Fruit fly (Drosophila melanogaster): ENCODE data around the gene CG7131.

Gene CG7131

dm6 chr3R:18274328-18275098, 14.1 kb downstream of the CG7131 start, which contains the start of the genes Vps39 and eIF1A (continued):
- no peak for TF ChIP-seq CG10209 (GFP tag; optimal IDR thresholded peaks at IDR 0.05)
- TF ChIP-seq CG3838 (GFP tag; optimal IDR thresholded peaks at IDR 0.05), result peak; percentile 2
- peak; percentile 54 for TF ChIP-seq CG9727 (GFP tag; optimal IDR thresholded peaks at IDR 0.05)
- no peak for TF ChIP-seq CG4282 (GFP tag; optimal IDR thresholded peaks at IDR 0.05)
- TF ChIP-seq CG6689 (GFP tag; IDR thresholded peaks at IDR 0.05), result peak; percentile 37; the same call in 1 of the 2 replicates
- peak; percentile 92 for TF ChIP-seq Scr (GFP tag; IDR thresholded peaks at IDR 0.05; ENCODE audit: partially characterized antibody)
- no peak for TF ChIP-seq B-H1 (GFP tag; IDR thresholded peaks at IDR 0.05)
- no peak for TF ChIP-seq CG14014 (GFP tag; IDR thresholded peaks at IDR 0.05)
- TF ChIP-seq lab (GFP tag; optimal IDR thresholded peaks at IDR 0.05), result no peak
- TF ChIP-seq CG8944 (GFP tag; optimal IDR thresholded peaks at IDR 0.05), result peak; percentile 28
- TF ChIP-seq HLH3B (GFP tag; IDR thresholded peaks at IDR 0.05), result no peak; the same call in 1 of the 2 replicates
- no peak for TF ChIP-seq Taf1 (GFP tag; IDR thresholded peaks at IDR 0.05)
- TF ChIP-seq CG4404 (GFP tag; IDR thresholded peaks at IDR 0.05), result no peak; the same call in 1 of the 2 replicates
- TF ChIP-seq Hsf (GFP tag; optimal IDR thresholded peaks at IDR 0.05), result no peak
- peak; percentile 83 for TF ChIP-seq Dref (GFP tag; IDR thresholded peaks at IDR 0.05)
- TF ChIP-seq pum (GFP tag; optimal IDR thresholded peaks at IDR 0.05), result peak; percentile 32
- TF ChIP-seq gro (GFP tag; optimal IDR thresholded peaks at IDR 0.05), result peak; percentile 43
- peak; percentile 17 for TF ChIP-seq CG2202 (tag; optimal IDR thresholded peaks at IDR 0.05)
- TF ChIP-seq CG17802 (tag; optimal IDR thresholded peaks at IDR 0.05), result no peak
- no peak for TF ChIP-seq HLHmδ (GFP tag; optimal IDR thresholded peaks at IDR 0.05)
- no peak for TF ChIP-seq ash1 (GFP tag; optimal IDR thresholded peaks at IDR 0.05)
- no peak for TF ChIP-seq grn (GFP tag; optimal IDR thresholded peaks at IDR 0.05)
- TF ChIP-seq hkb (optimal IDR thresholded peaks at IDR 0.05), result no peak
- TF ChIP-seq hkb (GFP tag; IDR thresholded peaks at IDR 0.05), result no peak
- peak; percentile 30; the same call in 1 of the 2 replicates for TF ChIP-seq Rfx (GFP tag; IDR thresholded peaks at IDR 0.05)
- TF ChIP-seq gcm2 (GFP tag; optimal IDR thresholded peaks at IDR 0.05), result no peak
- TF ChIP-seq Bdp1 (GFP tag; optimal IDR thresholded peaks at IDR 0.05), result no peak
- no peak for TF ChIP-seq Bteb2 (GFP tag; optimal IDR thresholded peaks at IDR 0.05)
- no peak for TF ChIP-seq MTF-1 (GFP tag; optimal IDR thresholded peaks at IDR 0.05; ENCODE audit: borderline replicate concordance)
- TF ChIP-seq shn (GFP tag; optimal IDR thresholded peaks at IDR 0.05), result no peak
- no peak for TF ChIP-seq CG2199 (GFP tag; IDR thresholded peaks at IDR 0.05)
- peak; percentile 25 for TF ChIP-seq slou (GFP tag; optimal IDR thresholded peaks at IDR 0.05)
- peak; percentile 92 for TF ChIP-seq BEAF-32 (GFP tag; optimal IDR thresholded peaks at IDR 0.05)
- peak; percentile 56 for TF ChIP-seq Nf-YC (tag; optimal IDR thresholded peaks at IDR 0.05)
- no peak for TF ChIP-seq ap (GFP tag; IDR thresholded peaks at IDR 0.05)
- TF ChIP-seq CG8281 (tag; optimal IDR thresholded peaks at IDR 0.05), result no peak
- TF ChIP-seq CG11696 (GFP tag; IDR thresholded peaks at IDR 0.05), result no peak
- TF ChIP-seq sisA (GFP tag; IDR thresholded peaks at IDR 0.05), result no peak; the same call in 1 of the 2 replicates
- no peak for TF ChIP-seq CG8478 (optimal IDR thresholded peaks at IDR 0.05)
- TF ChIP-seq pzg (GFP tag; optimal IDR thresholded peaks at IDR 0.05), result peak; percentile 82
- no peak for TF ChIP-seq CG12071 (GFP tag; optimal IDR thresholded peaks at IDR 0.05)
- no peak for TF ChIP-seq sc (optimal IDR thresholded peaks at IDR 0.05)
- no peak for TF ChIP-seq sc (GFP tag; optimal IDR thresholded peaks at IDR 0.05)
- TF ChIP-seq Ptx1 (GFP tag; IDR thresholded peaks at IDR 0.05), result no peak
- peak; percentile 15 for TF ChIP-seq CG10543 (GFP tag; optimal IDR thresholded peaks at IDR 0.05)
- TF ChIP-seq Lhr (GFP tag; optimal IDR thresholded peaks at IDR 0.05), result peak; percentile 67
- no peak for TF ChIP-seq pfk (GFP tag; optimal IDR thresholded peaks at IDR 0.05)
- peak; percentile 99 for TF ChIP-seq CG15514 (GFP tag; optimal IDR thresholded peaks at IDR 0.05)
- no peak; the same call in 1 of the 2 replicates for TF ChIP-seq E2f2 (GFP tag; IDR thresholded peaks at IDR 0.05)
- TF ChIP-seq chif (GFP tag; optimal IDR thresholded peaks at IDR 0.05), result peak in 1 of 2 experiments; percentile 23

Measured in whole organism, embryonic.